Fruit fly (Drosophila melanogaster): ENCODE data around the gene ast.

ast gene

DNA sequence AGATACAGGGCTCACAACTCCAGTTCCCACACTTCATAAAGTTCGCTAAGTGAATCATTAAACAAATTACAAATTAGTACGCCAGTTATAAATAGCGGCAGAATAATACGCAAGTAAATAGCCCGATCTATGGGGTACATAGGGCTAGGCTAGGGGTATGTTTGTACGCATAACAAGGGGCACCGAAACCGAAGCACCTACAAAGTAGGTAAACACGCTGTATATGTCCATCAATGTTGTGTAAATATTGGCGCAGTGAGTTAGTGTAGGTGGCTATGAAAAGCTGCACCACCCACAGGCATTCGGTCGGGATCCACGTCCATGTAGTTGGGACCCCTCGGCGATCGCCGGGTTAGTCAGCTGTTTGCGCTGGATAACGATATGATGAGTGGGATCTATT is 5.6 kb upstream of the ast start (continued):
- TF ChIP-seq spab (GFP tag; optimal IDR thresholded peaks at IDR 0.05) (peak; percentile 77), CG6163 (GFP tag; IDR thresholded peaks at IDR 0.05) (peak; percentile 81), CG6808 (GFP tag; optimal IDR thresholded peaks at IDR 0.05) (peak; percentile 64), esn (GFP tag; optimal IDR thresholded peaks at IDR 0.05) (no peak), achi (GFP tag; optimal IDR thresholded peaks at IDR 0.05) (peak; percentile 73), CG6276 (GFP tag; optimal IDR thresholded peaks at IDR 0.05) (peak; percentile 54), ss (GFP tag; optimal IDR thresholded peaks at IDR 0.05) (peak; percentile 26 to 61), CG15336 (GFP tag; IDR thresholded peaks at IDR 0.05) (peak; percentile 36; the same call in 1 of the 2 replicates), Lpt (GFP tag; optimal IDR thresholded peaks at IDR 0.05) (peak; percentile 60), CG6854 (GFP tag; optimal IDR thresholded peaks at IDR 0.05) (no peak)

DNA sequence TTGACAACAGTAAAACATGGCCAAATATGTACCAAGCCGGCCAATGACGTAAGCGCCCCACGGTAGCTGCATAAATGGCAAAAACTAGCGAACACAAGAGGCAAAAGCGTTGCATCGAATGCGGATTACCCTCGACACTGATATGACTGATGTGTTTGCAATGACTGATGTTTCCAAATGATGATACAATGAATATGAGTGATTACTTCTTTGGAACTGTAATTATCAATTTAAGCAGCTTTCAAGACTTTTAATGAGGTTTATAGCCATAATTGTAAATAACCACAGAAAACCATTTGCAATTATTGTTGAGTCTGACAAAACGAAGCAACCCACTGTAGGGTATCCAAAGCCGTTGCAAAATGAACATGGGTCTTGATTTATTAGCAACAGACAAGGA is 4.2 kb upstream of the ast start:
- TF ChIP-seq CG7368 (GFP tag; optimal IDR thresholded peaks at IDR 0.05) (peak; percentile 12), CG16779 (tag; optimal IDR thresholded peaks at IDR 0.05) (no peak), Gug (GFP tag; IDR thresholded peaks at IDR 0.05) (0 out of 2 replicates have a peak, but pooled peaks have one; percentile 23), CG1621 (tag; optimal IDR thresholded peaks at IDR 0.05) (no peak), CG4318 (GFP tag; optimal IDR thresholded peaks at IDR 0.05) (peak; percentile 32), CG15336 (GFP tag; IDR thresholded peaks at IDR 0.05) (peak; percentile 54; the same call in 1 of the 2 replicates), eg (GFP tag; IDR thresholded peaks at IDR 0.05) (peak; percentile 52; the same call in 2 of the 3 replicates), CG32006 (GFP tag; optimal IDR thresholded peaks at IDR 0.05) (peak; percentile 68), CG8119 (GFP tag; IDR thresholded peaks at IDR 0.05) (peak; percentile 67), net (GFP tag; optimal IDR thresholded peaks at IDR 0.05) (peak; percentile 17), Eip78C (GFP tag) (peak; percentile 78), lz (GFP tag; optimal IDR thresholded peaks at IDR 0.05) (peak; percentile 12), pdm3 (GFP tag; optimal IDR thresholded peaks at IDR 0.05) (peak; percentile 48), Hr4 (GFP tag; optimal IDR thresholded peaks at IDR 0.05) (peak; percentile 73), CG31627 (GFP tag; optimal IDR thresholded peaks at IDR 0.05) (no peak), Hr39 (GFP tag; optimal IDR thresholded peaks at IDR 0.05) (peak; percentile 2), Sox15 (GFP tag; optimal IDR thresholded peaks at IDR 0.05) (no peak), OdsH (GFP tag; optimal IDR thresholded peaks at IDR 0.05) (peak; percentile 29), achi (GFP tag; optimal IDR thresholded peaks at IDR 0.05) (peak; percentile 29), svp (GFP tag) (peak; percentile 68), CG6276 (GFP tag; optimal IDR thresholded peaks at IDR 0.05) (peak; percentile 43), esn (GFP tag; optimal IDR thresholded peaks at IDR 0.05) (peak; percentile 2), CG3919 (GFP tag; optimal IDR thresholded peaks at IDR 0.05) (peak; percentile 37), CG10669 (GFP tag; optimal IDR thresholded peaks at IDR 0.05) (peak; percentile 1), acj6 (GFP tag; optimal IDR thresholded peaks at IDR 0.05) (peak; percentile 27), CG6808 (GFP tag; optimal IDR thresholded peaks at IDR 0.05) (no peak), dac (GFP tag; optimal IDR thresholded peaks at IDR 0.05) (peak; percentile 22), spab (GFP tag; optimal IDR thresholded peaks at IDR 0.05) (no peak)

DNA sequence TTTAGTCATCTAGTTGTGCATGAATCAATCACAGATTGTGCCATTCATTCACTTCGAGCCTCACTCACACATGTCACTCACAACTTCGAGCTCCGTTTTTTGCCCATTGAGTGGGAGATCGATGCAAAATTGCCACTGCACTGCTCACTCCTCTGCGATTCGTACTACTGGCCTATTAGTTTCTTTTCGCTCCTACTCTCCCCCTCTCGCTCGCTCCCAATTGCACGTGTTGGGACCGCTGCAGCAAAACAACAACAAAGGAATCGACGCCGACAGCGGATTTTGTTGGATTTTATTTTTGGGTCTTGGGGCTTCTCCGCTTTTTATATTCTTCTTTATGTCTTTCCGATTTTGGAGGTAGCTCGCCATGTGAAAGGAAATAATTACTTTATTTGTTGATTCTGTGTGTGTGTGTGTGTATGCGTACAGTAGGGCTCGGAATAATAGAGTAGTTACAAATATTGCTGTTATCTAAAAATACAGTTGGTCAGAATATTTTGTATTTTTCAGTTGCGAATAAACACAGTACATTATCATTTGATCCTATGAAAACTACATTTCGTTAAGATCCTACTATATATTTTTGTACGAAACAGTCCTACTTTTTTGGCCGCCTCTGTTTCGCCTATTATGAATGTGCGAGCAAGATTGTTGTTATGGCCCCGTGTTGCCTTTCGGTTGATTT is 3.4 kb upstream of the ast start:
- TF ChIP-seq CG32006 (GFP tag; optimal IDR thresholded peaks at IDR 0.05) (peak; percentile 70), Sox15 (GFP tag; optimal IDR thresholded peaks at IDR 0.05) (no peak), dsx (GFP tag; optimal IDR thresholded peaks at IDR 0.05; ENCODE audit: poor library complexity, severe bottlenecking) (peak; percentile 40), achi (GFP tag; optimal IDR thresholded peaks at IDR 0.05) (peak; percentile 36), CG10631 (GFP tag; optimal IDR thresholded peaks at IDR 0.05) (peak; percentile 16), CG6276 (GFP tag; optimal IDR thresholded peaks at IDR 0.05) (peak; percentile 73), CG7368 (GFP tag; optimal IDR thresholded peaks at IDR 0.05) (no peak), CG11762 (GFP tag; optimal IDR thresholded peaks at IDR 0.05; ENCODE audit: insufficient read depth) (no peak), fkh (GFP tag; optimal IDR thresholded peaks at IDR 0.05) (peak; percentile 17), CG1621 (tag; optimal IDR thresholded peaks at IDR 0.05) (no peak), CG11902 (GFP tag; optimal IDR thresholded peaks at IDR 0.05) (no peak), CG3032 (tag; optimal IDR thresholded peaks at IDR 0.05) (no peak), fd85E (GFP tag; optimal IDR thresholded peaks at IDR 0.05) (no peak), CG34406 (GFP tag; optimal IDR thresholded peaks at IDR 0.05) (no peak), CG11294 (GFP tag; IDR thresholded peaks at IDR 0.05) (no peak), Lpt (GFP tag; optimal IDR thresholded peaks at IDR 0.05) (peak; percentile 42), Blimp-1 (GFP tag; optimal IDR thresholded peaks at IDR 0.05) (no peak), Eip75B (GFP tag; optimal IDR thresholded peaks at IDR 0.05) (peak; percentile 4), eg (GFP tag; IDR thresholded peaks at IDR 0.05) (peak; percentile 76), CG6792 (GFP tag; optimal IDR thresholded peaks at IDR 0.05) (no peak), dac (GFP tag; optimal IDR thresholded peaks at IDR 0.05) (peak; percentile 34), Met (GFP tag; optimal IDR thresholded peaks at IDR 0.05) (no peak), Gug (GFP tag; IDR thresholded peaks at IDR 0.05) (no peak), Eip93F (GFP tag; optimal IDR thresholded peaks at IDR 0.05) (no peak)
